Fruit fly (Drosophila melanogaster) whole organism: ENCODE data around the gene mag.

Source experiments
- CG8478 ChIP-seq: fragments of >200 bp; optimal IDR thresholded peaks from 2 replicates; lab custom pipeline; 2018; ENCODE audit warnings: inconsistent platforms
- EcR ChIP-seq, 2 experiments: fragments of >200 bp; optimal IDR thresholded peaks; 2 replicates each; lab custom pipeline; 2017; ENCODE audit warnings: missing biosample characterization in 2 of 2, missing genetic modification characterization in 2 of 2, missing genetic modification reagents in 2 of 2
- psq ChIP-seq: fragments of >200 bp; optimal IDR thresholded peaks from 2 replicates; lab custom pipeline; 2017
- usp ChIP-seq: fragments of >200 bp; optimal IDR thresholded peaks from 2 replicates; lab custom pipeline; 2017; ENCODE audit warnings: missing biosample characterization, missing genetic modification characterization, mixed read lengths

DNA sequence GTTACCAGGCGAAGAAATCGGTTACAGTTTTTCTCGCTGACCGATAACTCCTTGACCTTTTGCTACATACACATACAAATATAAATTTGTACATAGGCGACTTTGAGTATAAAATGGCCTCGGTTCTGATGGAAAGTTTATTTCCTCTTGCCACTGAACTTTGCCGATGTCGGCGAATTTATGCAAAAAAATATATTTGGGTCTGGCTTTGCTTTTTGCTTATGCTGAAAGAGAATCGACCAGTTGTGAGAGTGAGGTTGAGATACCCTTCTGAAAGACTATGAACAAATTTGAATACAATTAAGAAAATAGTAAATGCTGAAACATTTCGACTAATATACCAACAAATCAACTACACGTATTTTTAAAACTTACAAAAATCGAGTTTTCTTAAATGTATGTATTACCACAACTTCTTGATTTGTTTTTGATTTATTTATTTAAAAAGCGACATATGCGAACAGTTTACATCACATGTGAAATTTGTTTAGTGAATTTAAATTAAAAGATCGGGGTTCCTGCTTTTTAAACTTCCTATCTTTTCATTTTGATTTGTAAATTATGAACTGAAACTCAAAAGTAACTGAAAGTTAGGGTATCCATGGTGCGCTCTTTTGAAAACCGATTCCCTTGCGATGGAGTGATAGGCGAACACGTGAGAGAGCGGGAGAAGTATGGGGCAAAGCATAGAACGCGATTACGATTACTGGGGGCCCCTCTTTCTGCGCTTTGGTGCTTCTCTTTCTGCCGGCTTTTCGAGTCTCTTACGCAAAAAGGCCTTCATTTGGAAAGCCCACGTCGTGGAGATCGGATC lies 48.8 kb downstream of the mag start:
- TF ChIP-seq EcR (GFP tag; optimal IDR thresholded peaks at IDR 0.05; lab: Kevin White, UChicago) (no peak), CG8478 (lab: Kevin White, UChicago) (no peak), usp (GFP tag; lab: Kevin White, UChicago) (no peak), psq (no peak)
